Fruit fly (Drosophila melanogaster) whole organism, embryonic: ENCODE measurements around the gene mRpS2.
A peak's percentile ranks its signal among the peaks of the same experiment; 100 is the strongest.

Source experiments
- Asciz ChIP-seq: fragments of 200-800 bp; sonication (Bioruptor generic); optimal IDR thresholded peaks from 2 replicates; lab custom pipeline; 2017; ENCODE audit warnings: missing biosample characterization, mild to moderate bottlenecking, missing genetic modification characterization, missing genetic modification reagents
- B-H2 ChIP-seq: fragments of 200-800 bp; sonication (Bioruptor generic); optimal IDR thresholded peaks from 2 replicates; lab custom pipeline; 2018; ENCODE audit warnings: missing biosample characterization, mild to moderate bottlenecking, missing genetic modification characterization
- Bdp1 ChIP-seq: fragments of 200-800 bp; sonication (Bioruptor generic); optimal IDR thresholded peaks from 3 replicates; lab custom pipeline; 2016; ENCODE audit warnings: missing biosample characterization, missing genetic modification characterization
- Bteb2 ChIP-seq: fragments of 200-800 bp; sonication (Bioruptor generic); optimal IDR thresholded peaks from 2 replicates; lab custom pipeline; 2016; ENCODE audit warnings: missing biosample characterization, missing genetic modification characterization
- CG11093 ChIP-seq: fragments of 200-800 bp; sonication (Bioruptor generic); IDR thresholded peaks from 3 replicates; pipeline ENCODE4 v1.3.6; 2022; ENCODE audit warnings: missing biosample characterization, missing genetic modification characterization
- CG11456 ChIP-seq: fragments of 200-800 bp; sonication (Bioruptor generic); IDR thresholded peaks from 3 replicates; pipeline ENCODE4 v1.3.6; 2022; ENCODE audit warnings: missing biosample characterization, missing genetic modification characterization
- CG11695 ChIP-seq: fragments of 200-800 bp; sonication (Bioruptor generic); IDR thresholded peaks from 3 replicates; pipeline ENCODE4 v1.3.6; 2022; ENCODE audit warnings: missing biosample characterization, missing genetic modification characterization
- CG12155 ChIP-seq: fragments of 200-800 bp; sonication (Bioruptor generic); optimal IDR thresholded peaks from 3 replicates; lab custom pipeline; 2016; ENCODE audit warnings: missing biosample characterization, missing genetic modification characterization
- CG13287 ChIP-seq: fragments of 200-800 bp; sonication (Bioruptor generic); IDR thresholded peaks from 2 replicates; pipeline ENCODE4 v1.3.6; 2022; ENCODE audit warnings: missing biosample characterization, missing genetic modification characterization; ENCODE audit not compliant: partially characterized antibody
- CG15514 ChIP-seq: fragments of 200-800 bp; sonication (Bioruptor generic); optimal IDR thresholded peaks from 3 replicates; lab custom pipeline; 2017; ENCODE audit warnings: missing biosample characterization, missing genetic modification characterization, mild to moderate bottlenecking, moderate library complexity, missing genetic modification reagents
- CG17186 ChIP-seq: fragments of 200-800 bp; sonication (Bioruptor generic); optimal IDR thresholded peaks from 3 replicates; lab custom pipeline; 2017; ENCODE audit warnings: missing biosample characterization, missing genetic modification reagents, missing genetic modification characterization
- CG1792 ChIP-seq: fragments of 200-800 bp; sonication (Bioruptor generic); optimal IDR thresholded peaks from 2 replicates; lab custom pipeline; 2016; ENCODE audit warnings: missing biosample characterization, missing genetic modification characterization
- CG2116 ChIP-seq: fragments of 200-800 bp; sonication (Bioruptor generic); optimal IDR thresholded peaks from 3 replicates; lab custom pipeline; 2018; ENCODE audit warnings: missing biosample characterization, mild to moderate bottlenecking, missing genetic modification characterization
- CG2120 ChIP-seq: fragments of 200-800 bp; sonication (Bioruptor generic); optimal IDR thresholded peaks from 3 replicates; lab custom pipeline; 2016; ENCODE audit warnings: missing biosample characterization, missing genetic modification characterization
- CG2889 ChIP-seq: fragments of 200-800 bp; sonication (Bioruptor generic); IDR thresholded peaks from 3 replicates; pipeline ENCODE4 v1.3.6; 2022; ENCODE audit warnings: missing biosample characterization, missing genetic modification characterization
- CG3065 ChIP-seq: fragments of 200-800 bp; sonication (Bioruptor generic); optimal IDR thresholded peaks from 2 replicates; lab custom pipeline; 2016; ENCODE audit warnings: missing biosample characterization, missing genetic modification characterization
- CG31224 ChIP-seq: fragments of 200-800 bp; sonication (Bioruptor generic); IDR thresholded peaks from 2 replicates; pipeline ENCODE4 v1.3.6; 2022; ENCODE audit warnings: missing biosample characterization, missing genetic modification characterization
- CG32767 ChIP-seq: fragments of 200-800 bp; sonication (Bioruptor generic); IDR thresholded peaks from 2 replicates; pipeline ENCODE4 v1.3.6; 2022; ENCODE audit warnings: missing biosample characterization, missing genetic modification characterization
- CG5953 ChIP-seq: fragments of 200-800 bp; sonication (Bioruptor generic); IDR thresholded peaks from 2 replicates; pipeline ENCODE4 v1.3.6; 2022; ENCODE audit warnings: missing biosample characterization, missing genetic modification characterization
- CG6254 ChIP-seq: fragments of 200-800 bp; sonication (Bioruptor generic); optimal IDR thresholded peaks from 3 replicates; lab custom pipeline; 2017; ENCODE audit warnings: mild to moderate bottlenecking, missing biosample characterization, missing genetic modification reagents, missing genetic modification characterization
- CG7928 ChIP-seq: fragments of 200-800 bp; sonication (Bioruptor generic); optimal IDR thresholded peaks from 2 replicates; lab custom pipeline; 2017; ENCODE audit warnings: missing biosample characterization, mild to moderate bottlenecking, missing genetic modification characterization
- CG8281 ChIP-seq: fragments of 200-800 bp; sonication (Bioruptor generic); optimal IDR thresholded peaks from 2 replicates; lab custom pipeline; 2018; ENCODE audit warnings: missing biosample characterization, mild to moderate bottlenecking, missing genetic modification characterization, moderate library complexity
- Doc2 ChIP-seq: fragments of 200-800 bp; sonication (Bioruptor generic); IDR thresholded peaks from 2 replicates; pipeline ENCODE4 v1.3.6; 2022; ENCODE audit warnings: missing biosample characterization, missing genetic modification characterization
- E2f1 ChIP-seq: fragments of 200-800 bp; sonication (Bioruptor generic); IDR thresholded peaks from 2 replicates; pipeline ENCODE4 v1.3.6; 2022; ENCODE audit warnings: missing biosample characterization, missing genetic modification characterization
- Gsc ChIP-seq: fragments of 200-800 bp; sonication (Bioruptor generic); IDR thresholded peaks from 2 replicates; pipeline ENCODE4 v1.3.6; 2022; ENCODE audit warnings: missing biosample characterization, missing genetic modification characterization
- Lpt ChIP-seq: fragments of >200 bp; optimal IDR thresholded peaks from 2 replicates; lab custom pipeline; 2018; ENCODE audit warnings: missing biosample characterization, missing genetic modification characterization
- NC2α ChIP-seq: fragments of 200-800 bp; sonication (Bioruptor generic); optimal IDR thresholded peaks from 2 replicates; lab custom pipeline; 2016; ENCODE audit warnings: missing biosample characterization, missing genetic modification characterization
- NC2β ChIP-seq: fragments of 200-800 bp; sonication (Bioruptor generic); optimal IDR thresholded peaks from 2 replicates; lab custom pipeline; 2016; ENCODE audit warnings: missing biosample characterization, missing genetic modification characterization
- NFAT ChIP-seq: fragments of 200-800 bp; sonication (Bioruptor generic); IDR thresholded peaks from 2 replicates; pipeline ENCODE4 v1.3.6; 2022; ENCODE audit warnings: missing biosample characterization, missing genetic modification characterization
- Neu2 ChIP-seq: fragments of 200-800 bp; sonication (Bioruptor generic); optimal IDR thresholded peaks from 3 replicates; lab custom pipeline; 2016; ENCODE audit warnings: missing biosample characterization, missing genetic modification characterization, borderline replicate concordance
- PHDP ChIP-seq: fragments of 200-800 bp; sonication (Bioruptor generic); optimal IDR thresholded peaks from 3 replicates; lab custom pipeline; 2018; ENCODE audit warnings: missing biosample characterization, mild to moderate bottlenecking, missing genetic modification characterization, moderate library complexity
- Side ChIP-seq: fragments of 200-800 bp; sonication (Bioruptor generic); optimal IDR thresholded peaks from 2 replicates; lab custom pipeline; 2016; ENCODE audit warnings: missing biosample characterization, missing genetic modification characterization
- Sox102F ChIP-seq: fragments of 200-800 bp; sonication (Bioruptor generic); optimal IDR thresholded peaks from 2 replicates; lab custom pipeline; 2018; ENCODE audit warnings: missing biosample characterization, mild to moderate bottlenecking, missing genetic modification characterization, moderate library complexity
- Usf ChIP-seq: fragments of 200-800 bp; sonication (Bioruptor generic); optimal IDR thresholded peaks from 2 replicates; lab custom pipeline; 2017; ENCODE audit warnings: missing genotype, missing biosample characterization, missing genetic modification characterization
- abd-A ChIP-seq: fragments of 200-800 bp; sonication (Bioruptor generic); optimal IDR thresholded peaks from 3 replicates; lab custom pipeline; 2019; ENCODE audit warnings: missing biosample characterization, mild to moderate bottlenecking, missing genetic modification characterization, moderate library complexity
- caup ChIP-seq: fragments of 200-800 bp; sonication (Bioruptor generic); optimal IDR thresholded peaks from 3 replicates; lab custom pipeline; 2017; ENCODE audit warnings: missing biosample characterization, mild to moderate bottlenecking, missing genetic modification characterization, moderate library complexity; ENCODE audit not compliant: severe bottlenecking
- da ChIP-seq: fragments of 200-800 bp; sonication (Bioruptor generic); optimal IDR thresholded peaks from 2 replicates; lab custom pipeline; 2016; ENCODE audit warnings: missing biosample characterization, missing genetic modification characterization
- dimm ChIP-seq: fragments of 200-800 bp; sonication (Bioruptor generic); IDR thresholded peaks from 2 replicates; pipeline ENCODE4 v1.3.6; 2022; ENCODE audit warnings: missing biosample characterization, missing genetic modification characterization
- dmrt99B ChIP-seq: fragments of 200-800 bp; sonication (Bioruptor generic); optimal IDR thresholded peaks from 2 replicates; lab custom pipeline; 2018; ENCODE audit warnings: missing biosample characterization, mild to moderate bottlenecking, missing genetic modification characterization, moderate library complexity
- fd64A ChIP-seq: fragments of 200-800 bp; sonication (Bioruptor generic); optimal IDR thresholded peaks from 3 replicates; lab custom pipeline; 2018; ENCODE audit warnings: missing biosample characterization, mild to moderate bottlenecking, missing genetic modification characterization
- fu2 ChIP-seq: fragments of 200-800 bp; sonication (Bioruptor generic); optimal IDR thresholded peaks from 2 replicates; lab custom pipeline; 2016; ENCODE audit warnings: missing biosample characterization, missing genetic modification characterization
- mirr ChIP-seq: fragments of 200-800 bp; sonication (Bioruptor generic); optimal IDR thresholded peaks from 3 replicates; lab custom pipeline; 2018; ENCODE audit warnings: missing biosample characterization, mild to moderate bottlenecking, missing genetic modification characterization
- pnt ChIP-seq: fragments of 200-800 bp; sonication (Bioruptor generic); optimal IDR thresholded peaks from 3 replicates; lab custom pipeline; 2016; ENCODE audit warnings: missing biosample characterization, missing genetic modification characterization
- pzg ChIP-seq: fragments of 200-800 bp; sonication (Bioruptor generic); optimal IDR thresholded peaks from 3 replicates; lab custom pipeline; 2018; ENCODE audit warnings: missing biosample characterization, mild to moderate bottlenecking, missing genetic modification characterization, moderate library complexity
- shn ChIP-seq: fragments of 200-800 bp; sonication (Bioruptor generic); optimal IDR thresholded peaks from 3 replicates; lab custom pipeline; 2016; ENCODE audit warnings: missing biosample characterization, missing genetic modification characterization
- slp2 ChIP-seq: fragments of 200-800 bp; sonication (Bioruptor generic); optimal IDR thresholded peaks from 2 replicates; lab custom pipeline; 2016; ENCODE audit warnings: missing biosample characterization, missing genetic modification characterization
- sna ChIP-seq: fragments of 200-800 bp; sonication (Bioruptor generic); IDR thresholded peaks from 2 replicates; pipeline ENCODE4 v1.3.6; 2022; ENCODE audit warnings: missing biosample characterization, missing genetic modification characterization; ENCODE audit not compliant: partially characterized antibody
- sqz ChIP-seq: fragments of 200-800 bp; sonication (Bioruptor generic); optimal IDR thresholded peaks from 3 replicates; lab custom pipeline; 2018; ENCODE audit warnings: missing biosample characterization, mild to moderate bottlenecking, missing genetic modification characterization
- toy ChIP-seq: fragments of 200-800 bp; sonication (Bioruptor generic); IDR thresholded peaks from 2 replicates; pipeline ENCODE4 v1.3.6; 2022; ENCODE audit warnings: missing biosample characterization, missing genetic modification characterization
- vnd ChIP-seq: fragments of 200-800 bp; sonication (Bioruptor generic); IDR thresholded peaks from 3 replicates; pipeline ENCODE4 v1.3.6; 2022; ENCODE audit warnings: missing biosample characterization, missing genetic modification characterization; ENCODE audit not compliant: partially characterized antibody

mRpS2 gene

DNA sequence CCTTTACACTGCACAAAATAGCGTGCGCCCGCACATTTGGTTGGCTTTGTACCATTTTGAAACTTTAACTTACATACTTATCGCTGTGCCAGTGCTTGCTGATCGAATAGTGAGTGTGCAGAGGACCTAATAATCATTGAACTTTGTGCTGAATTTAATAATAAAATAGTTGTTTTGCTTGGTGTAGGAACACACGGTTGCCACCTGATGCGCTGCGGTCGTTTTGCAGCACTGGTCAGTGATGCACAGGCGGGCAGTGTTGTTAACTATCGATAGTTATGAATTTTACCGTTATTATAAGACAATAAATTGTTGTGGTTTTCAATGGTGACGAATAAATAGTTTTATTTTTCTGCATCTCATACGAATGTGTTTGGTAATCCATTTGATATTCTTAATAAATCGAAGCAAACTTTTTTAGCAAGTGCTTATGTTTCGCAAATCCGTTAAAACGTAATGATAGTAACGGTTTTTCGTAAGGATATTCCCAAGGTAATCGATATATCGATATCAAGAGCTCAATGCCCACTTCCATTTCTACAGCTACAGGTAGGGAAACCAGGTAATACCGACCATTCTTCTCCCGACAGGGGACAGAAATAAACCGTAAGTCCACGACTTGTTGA, 12.3 kb downstream of the mRpS2 start, which contains the start of the genes tank and CG12194 (continued):
- peak; percentile 95 for TF ChIP-seq Bdp1 (GFP tag; lab: Kevin White, UChicago)
- TF ChIP-seq caup = peak; percentile 99
- TF ChIP-seq CG2116 (GFP tag; lab: Kevin White, UChicago) = peak; percentile 90
- peak; percentile 99 for TF ChIP-seq Asciz (GFP tag; lab: Kevin White, UChicago)
- peak; percentile 99 for TF ChIP-seq CG3065
- peak; percentile 99 for TF ChIP-seq CG2120 (GFP tag; lab: Kevin White, UChicago)
- peak; percentile 99 for TF ChIP-seq CG2889 (GFP tag; lab: Robert Waterston, UW)
- no peak for TF ChIP-seq abd-A (tag; lab: Kevin White, UChicago)
- TF ChIP-seq shn (GFP tag; lab: Kevin White, UChicago) = peak; percentile 99
- TF ChIP-seq vnd = peak; percentile 71
- TF ChIP-seq Doc2 (GFP tag; lab: Robert Waterston, UW) = peak; percentile 98
- peak; percentile 100 for TF ChIP-seq Sox102F (GFP tag; lab: Kevin White, UChicago)
- TF ChIP-seq Neu2 (GFP tag; lab: Kevin White, UChicago) = peak; percentile 93
- peak; percentile 96 for TF ChIP-seq CG17186 (GFP tag; lab: Kevin White, UChicago)
- TF ChIP-seq CG32767 (GFP tag; lab: Robert Waterston, UW) = peak; percentile 99
- TF ChIP-seq CG7928 = peak; percentile 82
- peak; percentile 97 for TF ChIP-seq CG6254 (GFP tag; lab: Kevin White, UChicago)
- no peak for TF ChIP-seq sqz (GFP tag; lab: Kevin White, UChicago)
- TF ChIP-seq Bteb2 (GFP tag; lab: Kevin White, UChicago) = peak; percentile 99
- TF ChIP-seq Side (GFP tag; lab: Kevin White, UChicago) = peak; percentile 99
- peak; percentile 98 for TF ChIP-seq dimm (GFP tag; lab: Robert Waterston, UW)
- TF ChIP-seq CG15514 = peak; percentile 95
- peak; percentile 91 for TF ChIP-seq mirr (GFP tag; lab: Kevin White, UChicago)
- peak; percentile 99 for TF ChIP-seq slp2 (GFP tag; lab: Kevin White, UChicago)
- TF ChIP-seq CG12155 (GFP tag; lab: Kevin White, UChicago) = peak; percentile 98
- TF ChIP-seq da (GFP tag; lab: Kevin White, UChicago) = peak; percentile 98
- TF ChIP-seq pzg (GFP tag; lab: Kevin White, UChicago) = peak; percentile 87
- peak; percentile 98 for TF ChIP-seq NC2α
- TF ChIP-seq Lpt (GFP tag; lab: Kevin White, UChicago) = no peak
- peak; percentile 99 for TF ChIP-seq CG11093
- TF ChIP-seq PHDP (tag; lab: Kevin White, UChicago) = peak; percentile 99
- TF ChIP-seq CG1792 (GFP tag; lab: Kevin White, UChicago) = peak; percentile 97
- peak; percentile 99 for TF ChIP-seq fu2
- TF ChIP-seq B-H2 (GFP tag; lab: Kevin White, UChicago) = peak; percentile 77
- peak; percentile 99 for TF ChIP-seq CG5953 (GFP tag; lab: Robert Waterston, UW)
- TF ChIP-seq fd64A (GFP tag; lab: Kevin White, UChicago) = peak; percentile 96
- TF ChIP-seq CG11456 = peak; percentile 99
- TF ChIP-seq NC2β = peak; percentile 99
- peak; percentile 99 for TF ChIP-seq E2f1 (GFP tag; lab: Robert Waterston, UW)
- peak; percentile 99 for TF ChIP-seq pnt
- TF ChIP-seq toy (GFP tag; lab: Robert Waterston, UW) = peak; percentile 97
- peak; percentile 90 for TF ChIP-seq CG8281 (tag; lab: Kevin White, UChicago)
- TF ChIP-seq CG11695 (GFP tag; lab: Robert Waterston, UW) = peak; percentile 99
- TF ChIP-seq dmrt99B (tag; lab: Kevin White, UChicago) = peak; percentile 99
- TF ChIP-seq Gsc = peak; percentile 99
- TF ChIP-seq Usf (GFP tag; lab: Kevin White, UChicago) = peak; percentile 96
- peak; percentile 99 for TF ChIP-seq NFAT
- TF ChIP-seq CG31224 (GFP tag; lab: Robert Waterston, UW) = peak; percentile 97
- peak; percentile 79 for TF ChIP-seq sna (GFP tag; lab: Robert Waterston, UW)
- TF ChIP-seq CG13287 (GFP tag; lab: Robert Waterston, UW) = peak; percentile 77
